Worm (Caenorhabditis elegans) whole organism, young adult: ENCODE measurements around the gene unc-4.

Source experiments
- B0019.2 ChIP-seq: fragments of 200-800 bp; sonication (Bioruptor generic); conservative IDR thresholded peaks from 2 replicates; pipeline ENCODE4 v1.3.6; 2022; ENCODE audit warnings: missing genetic modification reagents, missing genetic modification characterization, missing compliant biosample characterization
- B0336.3 ChIP-seq: fragments of 200-800 bp; sonication (Bioruptor generic); IDR thresholded peaks from 2 replicates; pipeline ENCODE4 v1.3.6; 2022; ENCODE audit warnings: missing genetic modification characterization, missing compliant biosample characterization
- F22D6.2 ChIP-seq: sonication (generic microtip); optimal IDR thresholded peaks from 2 replicates; lab custom pipeline; 2016; ENCODE audit warnings: mild to moderate bottlenecking, missing genetic modification characterization, missing compliant biosample characterization
- F23B12.7 ChIP-seq: sonication (generic microtip); optimal IDR thresholded peaks from 2 replicates; lab custom pipeline; 2017; ENCODE audit warnings: missing genetic modification characterization, mild to moderate bottlenecking, missing compliant biosample characterization, antibody characterized with exemption, moderate library complexity; ENCODE audit not compliant: insufficient read depth
- F52B5.7 ChIP-seq: sonication (generic microtip); optimal IDR thresholded peaks from 2 replicates; lab custom pipeline; 2016; ENCODE audit warnings: mild to moderate bottlenecking, missing genetic modification characterization, missing compliant biosample characterization
- F55B11.4 ChIP-seq: sonication (generic microtip); optimal IDR thresholded peaks from 2 replicates; lab custom pipeline; 2016; ENCODE audit warnings: missing compliant biosample characterization, missing genetic modification characterization, borderline replicate concordance; ENCODE audit not compliant: insufficient read depth
- Y53F4B.3 ChIP-seq: fragments of 200-800 bp; sonication (Bioruptor generic); IDR thresholded peaks from 2 replicates; pipeline ENCODE4 v1.3.6; 2022; ENCODE audit warnings: missing genetic modification reagents, missing genetic modification characterization, missing compliant biosample characterization
- Y53G8AR.9 ChIP-seq: fragments of 200-800 bp; sonication (Bioruptor generic); conservative IDR thresholded peaks from 2 replicates; pipeline ENCODE4 v1.3.6; 2022; ENCODE audit warnings: missing genetic modification reagents, missing genetic modification characterization, missing compliant biosample characterization
- Y79H2A.3 ChIP-seq: fragments of 200-800 bp; sonication (Bioruptor generic); conservative IDR thresholded peaks from 2 replicates; pipeline ENCODE4 v1.3.6; 2022; ENCODE audit warnings: missing genetic modification reagents, missing genetic modification characterization, missing compliant biosample characterization
- atf-7 ChIP-seq: sonication (generic microtip); optimal IDR thresholded peaks from 2 replicates; lab custom pipeline; 2017; ENCODE audit warnings: mild to moderate bottlenecking, missing genetic modification characterization, missing compliant biosample characterization
- attf-3 ChIP-seq: fragments of 200-800 bp; sonication (Bioruptor generic); conservative IDR thresholded peaks from 2 replicates; pipeline ENCODE4 v1.3.6; 2022; ENCODE audit warnings: missing genetic modification reagents, missing genetic modification characterization, missing compliant biosample characterization
- attf-6 ChIP-seq: fragments of 200-800 bp; sonication (Bioruptor generic); IDR thresholded peaks from 2 replicates; pipeline ENCODE4 v1.3.6; 2022; ENCODE audit warnings: missing genetic modification reagents, missing genetic modification characterization, missing compliant biosample characterization
- bed-2 ChIP-seq: fragments of 200-800 bp; sonication (Bioruptor generic); IDR thresholded peaks from 2 replicates; pipeline ENCODE4 v1.3.6; 2022; ENCODE audit warnings: missing genetic modification reagents, missing genetic modification characterization, missing compliant biosample characterization
- cebp-1 ChIP-seq, 2 experiments: fragments of 200-800 bp in 1 of 2; sonication (Bioruptor generic) in 1 of 2; sonication (generic microtip) in 1 of 2; IDR thresholded peaks in 1 of 2; optimal IDR thresholded peaks in 1 of 2; 2 replicates each; pipeline versions ENCODE4 v1.3.6 to Lab custom; 2017 to 2022; ENCODE audit warnings: missing compliant biosample characterization in 2 of 2, missing genetic modification characterization in 2 of 2, mild to moderate bottlenecking in 1 of 2, missing genetic modification reagents in 1 of 2, moderate library complexity in 1 of 2
- ceh-27 ChIP-seq: fragments of 200-800 bp; sonication (Bioruptor generic); optimal IDR thresholded peaks from 2 replicates; lab custom pipeline; 2018; ENCODE audit warnings: mild to moderate bottlenecking, missing genetic modification characterization, moderate library complexity, missing compliant biosample characterization
- ceh-79 ChIP-seq: sonication (generic microtip); optimal IDR thresholded peaks from 2 replicates; lab custom pipeline; 2017; ENCODE audit warnings: mild to moderate bottlenecking, missing genetic modification characterization, missing compliant biosample characterization
- chd-7 ChIP-seq: sonication (generic microtip); optimal IDR thresholded peaks from 2 replicates; lab custom pipeline; 2016; ENCODE audit warnings: mild to moderate bottlenecking, missing genetic modification characterization, moderate library complexity, missing compliant biosample characterization
- die-1 ChIP-seq: sonication (generic microtip); optimal IDR thresholded peaks from 2 replicates; lab custom pipeline; 2016; ENCODE audit warnings: missing genotype, mild to moderate bottlenecking, missing genetic modification characterization, missing compliant biosample characterization
- dox-1 ChIP-seq: fragments of 200-800 bp; sonication (Bioruptor generic); IDR thresholded peaks from 2 replicates; pipeline ENCODE4 v1.3.6; 2022; ENCODE audit warnings: missing genetic modification reagents, missing genetic modification characterization, missing compliant biosample characterization
- egl-18 ChIP-seq: fragments of 200-800 bp; sonication (Bioruptor generic); IDR thresholded peaks from 2 replicates; pipeline ENCODE4 v1.3.6; 2022; ENCODE audit warnings: missing genetic modification reagents, missing genetic modification characterization, missing compliant biosample characterization
- him-1 ChIP-seq: sonication (generic microtip); optimal IDR thresholded peaks from 2 replicates; lab custom pipeline; 2016; ENCODE audit warnings: missing genotype, missing genetic modification reagents, missing genetic modification characterization, missing compliant biosample characterization
- hlh-12 ChIP-seq: sonication (generic microtip); optimal IDR thresholded peaks from 2 replicates; lab custom pipeline; 2016; ENCODE audit warnings: missing genetic modification characterization, missing compliant biosample characterization
- hmg-20 ChIP-seq: fragments of 200-800 bp; sonication (Bioruptor generic); IDR thresholded peaks from 2 replicates; pipeline ENCODE4 v1.3.6; 2022; ENCODE audit warnings: missing genetic modification reagents, missing genetic modification characterization, missing compliant biosample characterization
- hsf-1 ChIP-seq: fragments of 200-800 bp; sonication (Bioruptor generic); IDR thresholded peaks from 2 replicates; pipeline ENCODE4 v1.3.6; 2022; ENCODE audit warnings: missing genetic modification reagents, missing genetic modification characterization, missing compliant biosample characterization
- lir-1 ChIP-seq: fragments of 200-800 bp; sonication (Bioruptor generic); conservative IDR thresholded peaks from 2 replicates; pipeline ENCODE4 v1.3.6; 2022; ENCODE audit warnings: missing genetic modification reagents, missing genetic modification characterization, missing compliant biosample characterization
- madf-3 ChIP-seq: fragments of 200-800 bp; sonication (Bioruptor generic); IDR thresholded peaks from 2 replicates; pipeline ENCODE4 v1.3.6; 2022; ENCODE audit warnings: missing genetic modification reagents, missing genetic modification characterization, missing compliant biosample characterization
- madf-6 ChIP-seq: fragments of 200-800 bp; sonication (Bioruptor generic); IDR thresholded peaks from 2 replicates; pipeline ENCODE4 v1.3.6; 2022; ENCODE audit warnings: missing genetic modification reagents, missing genetic modification characterization, missing compliant biosample characterization
- mcd-1 ChIP-seq: fragments of 200-800 bp; sonication (Bioruptor generic); IDR thresholded peaks from 2 replicates; pipeline ENCODE4 v1.3.6; 2022; ENCODE audit warnings: missing genetic modification reagents, missing genetic modification characterization, missing compliant biosample characterization
- nhr-120 ChIP-seq: fragments of 200-800 bp; sonication (Bioruptor generic); IDR thresholded peaks from 2 replicates; pipeline ENCODE4 v1.3.6; 2022; ENCODE audit warnings: missing genetic modification characterization, missing compliant biosample characterization
- nhr-179 ChIP-seq: sonication (generic microtip); optimal IDR thresholded peaks from 2 replicates; lab custom pipeline; 2016; ENCODE audit warnings: mild to moderate bottlenecking, missing genetic modification characterization, missing compliant biosample characterization
- nhr-80 ChIP-seq: sonication (generic microtip); optimal IDR thresholded peaks from 2 replicates; lab custom pipeline; 2016; ENCODE audit warnings: missing genetic modification characterization, missing compliant biosample characterization
- pbrm-1 ChIP-seq: fragments of 200-800 bp; sonication (Bioruptor generic); IDR thresholded peaks from 2 replicates; pipeline ENCODE4 v1.3.6; 2022; ENCODE audit warnings: missing genetic modification reagents, missing genetic modification characterization, missing compliant biosample characterization
- pha-4 ChIP-seq: fragments of 150-350 bp; sonication (generic microtip); optimal IDR thresholded peaks from 2 replicates; lab custom pipeline; 2014; ENCODE audit warnings: missing biosample characterization, missing genetic modification reagents, missing genetic modification characterization
- rcor-1 ChIP-seq: fragments of 200-800 bp; sonication (Bioruptor generic); IDR thresholded peaks from 2 replicates; pipeline ENCODE4 v1.3.6; 2022; ENCODE audit warnings: missing genetic modification reagents, missing genetic modification characterization, missing compliant biosample characterization
- rec-8 ChIP-seq, 2 experiments: sonication (generic microtip); optimal IDR thresholded peaks; 2 replicates each; lab custom pipeline; 2016; ENCODE audit warnings: mild to moderate bottlenecking in 2 of 2, missing genetic modification characterization in 2 of 2, missing genetic modification reagents in 2 of 2, missing genotype in 2 of 2, missing biosample characterization in 1 of 2, missing compliant biosample characterization in 1 of 2, moderate library complexity in 1 of 2
- rpc-1 ChIP-seq, 2 experiments: fragments of 150-350 bp in 1 of 2; sonication (generic microtip) in 1 of 2; optimal IDR thresholded peaks; 2 replicates each; lab custom pipeline; 2014 to 2018; ENCODE audit warnings: missing biosample characterization in 1 of 2, missing genetic modification characterization in 1 of 2, missing genetic modification reagents in 1 of 2, missing genotype in 1 of 2
- snpc-1.1 ChIP-seq: sonication (generic microtip); optimal IDR thresholded peaks from 2 replicates; lab custom pipeline; 2017; ENCODE audit warnings: missing genetic modification characterization, mild to moderate bottlenecking, missing compliant biosample characterization, antibody characterized with exemption, moderate library complexity, missing genotype, missing genetic modification reagents; ENCODE audit not compliant: insufficient read depth
- snpc-1.3 ChIP-seq: sonication (generic microtip); optimal IDR thresholded peaks from 2 replicates; lab custom pipeline; 2017; ENCODE audit warnings: missing genetic modification characterization, mild to moderate bottlenecking, missing compliant biosample characterization, antibody characterized with exemption, moderate library complexity, missing genotype, missing genetic modification reagents; ENCODE audit not compliant: insufficient read depth
- snpc-3.4 ChIP-seq: sonication (generic microtip); optimal IDR thresholded peaks from 2 replicates; lab custom pipeline; 2017; ENCODE audit warnings: missing genetic modification characterization, mild to moderate bottlenecking, missing compliant biosample characterization, antibody characterized with exemption, moderate library complexity, missing genotype, missing genetic modification reagents
- snpc-4 ChIP-seq, 5 experiments: fragments of 150-350 bp in 1 of 5; sonication (generic microtip) in 4 of 5; optimal IDR thresholded peaks; 2 replicates each; lab custom pipeline; 2014 to 2018; ENCODE audit warnings: missing genetic modification characterization in 5 of 5, missing biosample characterization in 3 of 5, antibody characterized with exemption in 2 of 5, mild to moderate bottlenecking in 2 of 5, missing compliant biosample characterization in 2 of 5, missing genotype in 2 of 5, moderate library complexity in 2 of 5, missing genetic modification reagents in 1 of 5
- somi-1 ChIP-seq: fragments of 200-800 bp; sonication (Bioruptor generic); optimal IDR thresholded peaks from 2 replicates; lab custom pipeline; 2018; ENCODE audit warnings: mild to moderate bottlenecking, missing genetic modification characterization, missing compliant biosample characterization
- tlf-1 ChIP-seq: fragments of 200-800 bp; sonication (Bioruptor generic); optimal IDR thresholded peaks from 2 replicates; lab custom pipeline; 2018; ENCODE audit warnings: mild to moderate bottlenecking, missing genetic modification characterization, missing compliant biosample characterization
- xnd-1 ChIP-seq: sonication (generic microtip); optimal IDR thresholded peaks from 2 replicates; lab custom pipeline; 2016; ENCODE audit warnings: missing genotype, missing genetic modification reagents, missing genetic modification characterization, missing compliant biosample characterization
- zfh-2 ChIP-seq: fragments of 200-800 bp; sonication (Bioruptor generic); conservative IDR thresholded peaks from 2 replicates; pipeline ENCODE4 v1.3.6; 2022; ENCODE audit warnings: missing genetic modification reagents, missing genetic modification characterization, missing compliant biosample characterization
- ztf-6 ChIP-seq: fragments of 200-800 bp; sonication (Bioruptor generic); IDR thresholded peaks from 2 replicates; pipeline ENCODE4 v1.3.6; 2022; ENCODE audit warnings: missing genetic modification reagents, missing genetic modification characterization, missing compliant biosample characterization

unc-4 gene

ce11 chrII:9931476-9931875 lies 31.3 kb upstream of the unc-4 start, which contains the start of gene pho-11:
Gene pho-11 (plus strand): TSS chrII:9931849.
- no peak for TF ChIP-seq snpc-3.4 (tag; lab: Kevin White, UChicago)
- no peak for TF ChIP-seq zfh-2 (GFP tag; lab: Robert Waterston, UW)
- TF ChIP-seq atf-7, result no peak
- no peak for TF ChIP-seq madf-3 (GFP tag; lab: Robert Waterston, UW)
- no peak for TF ChIP-seq nhr-179
- TF ChIP-seq F22D6.2, result no peak
- TF ChIP-seq nhr-80 (tag; lab: Kevin White, UChicago), result no peak
- TF ChIP-seq somi-1, result no peak
- TF ChIP-seq ceh-79 (tag; lab: Kevin White, UChicago), result no peak
- TF ChIP-seq F55B11.4 (tag; lab: Kevin White, UChicago), result no peak
- no peak for TF ChIP-seq snpc-4 (GFP tag; optimal IDR thresholded peaks at IDR 0.05; lab: Kevin White, UChicago)
- TF ChIP-seq snpc-4 (tag; optimal IDR thresholded peaks at IDR 0.05; lab: Kevin White, UChicago), result no peak
- no peak for TF ChIP-seq F52B5.7 (tag; lab: Kevin White, UChicago)
- no peak for TF ChIP-seq hlh-12 (tag; lab: Kevin White, UChicago)
- no peak for TF ChIP-seq xnd-1 (tag; lab: Kevin White, UChicago)
- TF ChIP-seq lir-1 (GFP tag; lab: Robert Waterston, UW), result no peak
- no peak for TF ChIP-seq hmg-20 (GFP tag; lab: Robert Waterston, UW)
- TF ChIP-seq B0336.3 (GFP tag; lab: Robert Waterston, UW), result no peak
- TF ChIP-seq, all 124 proteins: peak for 0

- TF ChIP-seq Y53G8AR.9 (GFP tag; lab: Robert Waterston, UW) (no peak), ceh-27 (GFP tag; lab: Kevin White, UChicago) (peak; percentile 60), tlf-1 (GFP tag; lab: Kevin White, UChicago) (no peak), attf-6 (GFP tag; lab: Robert Waterston, UW) (no peak), snpc-1.3 (tag; lab: Kevin White, UChicago) (no peak), chd-7 (tag; lab: Kevin White, UChicago) (no peak), him-1 (peak; percentile 45), atf-7 (no peak), F55B11.4 (tag; lab: Kevin White, UChicago) (no peak), mcd-1 (GFP tag; lab: Robert Waterston, UW) (peak; percentile 58), cebp-1 (GFP tag; IDR thresholded peaks at IDR 0.05; lab: Robert Waterston, UW) (no peak), cebp-1 (tag; optimal IDR thresholded peaks at IDR 0.05; lab: Kevin White, UChicago) (peak; percentile 43), B0019.2 (GFP tag; lab: Robert Waterston, UW) (no peak), egl-18 (GFP tag; lab: Robert Waterston, UW) (no peak), rcor-1 (GFP tag; lab: Robert Waterston, UW) (no peak), snpc-1.1 (no peak), bed-2 (0 out of 2 replicates have a peak, but pooled peaks have one; percentile 37), hsf-1 (GFP tag; lab: Robert Waterston, UW) (no peak), Y53F4B.3 (GFP tag; lab: Robert Waterston, UW) (no peak), ceh-79 (tag; lab: Kevin White, UChicago) (no peak), rec-8 (tag; optimal IDR thresholded peaks at IDR 0.05; lab: Kevin White, UChicago) (no peak), madf-6 (no peak; the same call in 1 of the 2 replicates), pbrm-1 (GFP tag; lab: Robert Waterston, UW) (0 out of 2 replicates have a peak, but pooled peaks have one; percentile 9), dox-1 (peak; percentile 42; the same call in 1 of the 2 replicates), attf-3 (GFP tag; lab: Robert Waterston, UW) (no peak), pha-4 (no peak), Y79H2A.3 (GFP tag; lab: Robert Waterston, UW) (no peak), F23B12.7 (tag; lab: Kevin White, UChicago) (no peak), nhr-120 (GFP tag; lab: Robert Waterston, UW) (no peak), die-1 (tag; lab: Kevin White, UChicago) (no peak), rpc-1 (optimal IDR thresholded peaks at IDR 0.05; lab: Kevin White, UChicago) (no peak), rpc-1 (tag; optimal IDR thresholded peaks at IDR 0.05; lab: Kevin White, UChicago) (no peak), ztf-6 (GFP tag; lab: Robert Waterston, UW) (no peak)
Observed at ce11 chrII:9931012-9931411, 30.8 kb upstream of the unc-4 start.
